Worm (Caenorhabditis elegans) whole organism, L2 larva: ENCODE measurements around the gene F59E12.1.

ENCODE experiments used
- C34F6.9 ChIP-seq: fragments of 150-350 bp; optimal IDR thresholded peaks from 2 replicates; lab custom pipeline; 2014; ENCODE audit warnings: missing biosample characterization, missing genetic modification characterization
- R02D3.7 ChIP-seq: fragments of 150-350 bp; optimal IDR thresholded peaks from 2 replicates; lab custom pipeline; 2014; ENCODE audit warnings: missing biosample characterization, missing genetic modification characterization
- ZK546.5 ChIP-seq: sonication (generic microtip); optimal IDR thresholded peaks from 2 replicates; lab custom pipeline; 2017; ENCODE audit warnings: missing biosample characterization, missing genetic modification characterization
- alr-1 ChIP-seq: fragments of 150-350 bp; optimal IDR thresholded peaks from 2 replicates; lab custom pipeline; 2014; ENCODE audit warnings: missing biosample characterization, missing genetic modification characterization
- aly-2 ChIP-seq: fragments of 150-350 bp; optimal IDR thresholded peaks from 2 replicates; lab custom pipeline; 2014; ENCODE audit warnings: missing biosample characterization, missing genetic modification characterization
- blmp-1 ChIP-seq: sonication (generic microtip); optimal IDR thresholded peaks from 2 replicates; lab custom pipeline; 2017; ENCODE audit warnings: missing genetic modification characterization, mild to moderate bottlenecking, missing compliant biosample characterization, antibody characterized with exemption, moderate library complexity; ENCODE audit not compliant: insufficient read depth
- ceh-16 ChIP-seq: fragments of 150-350 bp; optimal IDR thresholded peaks from 2 replicates; lab custom pipeline; 2014; ENCODE audit warnings: missing biosample characterization, missing genetic modification characterization
- ceh-82 ChIP-seq: fragments of 150-350 bp; optimal IDR thresholded peaks from 2 replicates; lab custom pipeline; 2014; ENCODE audit warnings: missing biosample characterization, missing genetic modification characterization
- dmd-4 ChIP-seq: sonication (generic microtip); optimal IDR thresholded peaks from 2 replicates; lab custom pipeline; 2017; ENCODE audit warnings: missing biosample characterization, missing genetic modification characterization
- egl-27 ChIP-seq: sonication (generic microtip); optimal IDR thresholded peaks from 3 replicates; lab custom pipeline; 2017; ENCODE audit warnings: missing biosample characterization, missing genetic modification reagents, missing genetic modification characterization
- elt-1 ChIP-seq: fragments of 150-350 bp; optimal IDR thresholded peaks from 2 replicates; lab custom pipeline; 2014; ENCODE audit warnings: missing biosample characterization, missing genetic modification characterization
- elt-3 ChIP-seq: sonication (generic microtip); optimal IDR thresholded peaks from 2 replicates; lab custom pipeline; 2017; ENCODE audit warnings: missing biosample characterization, missing genetic modification characterization
- gmeb-1 ChIP-seq: fragments of 150-350 bp; optimal IDR thresholded peaks from 2 replicates; lab custom pipeline; 2014; ENCODE audit warnings: missing biosample characterization, missing genetic modification characterization
- lin-11 ChIP-seq: fragments of 150-350 bp; sonication (generic microtip); optimal IDR thresholded peaks from 2 replicates; lab custom pipeline; 2014; ENCODE audit warnings: missing biosample characterization, missing genetic modification characterization, inconsistent platforms, mixed read lengths
- lsy-2 ChIP-seq, 2 experiments: fragments of 150-350 bp in 1 of 2; sonication (generic microtip) in 1 of 2; optimal IDR thresholded peaks; 2 replicates each; lab custom pipeline; 2014 to 2017; ENCODE audit warnings: missing biosample characterization in 2 of 2, missing genetic modification characterization in 2 of 2
- mab-5 ChIP-seq: fragments of 150-350 bp; optimal IDR thresholded peaks from 2 replicates; lab custom pipeline; 2014; ENCODE audit warnings: missing biosample characterization, missing genetic modification characterization
- mbf-1 ChIP-seq: sonication (generic microtip); optimal IDR thresholded peaks from 2 replicates; lab custom pipeline; 2017; ENCODE audit warnings: missing biosample characterization, missing genetic modification characterization
- mdl-1 ChIP-seq, 2 experiments: fragments of 150-350 bp in 1 of 2; sonication (generic microtip) in 1 of 2; optimal IDR thresholded peaks; 2 replicates each; lab custom pipeline; 2017; ENCODE audit warnings: missing biosample characterization in 2 of 2, missing genetic modification characterization in 2 of 2
- nhr-10 ChIP-seq: sonication (generic microtip); optimal IDR thresholded peaks from 2 replicates; lab custom pipeline; 2017; ENCODE audit warnings: missing biosample characterization, missing genetic modification characterization
- nhr-11 ChIP-seq: fragments of 150-350 bp; optimal IDR thresholded peaks from 2 replicates; lab custom pipeline; 2014; ENCODE audit warnings: missing biosample characterization, missing genetic modification characterization
- nhr-12 ChIP-seq: fragments of 150-350 bp; optimal IDR thresholded peaks from 2 replicates; lab custom pipeline; 2014; ENCODE audit warnings: missing biosample characterization, missing genetic modification characterization
- nhr-23 ChIP-seq: fragments of 150-350 bp; optimal IDR thresholded peaks from 2 replicates; lab custom pipeline; 2014; ENCODE audit warnings: missing biosample characterization, missing genetic modification reagents, missing genetic modification characterization
- nhr-237 ChIP-seq: fragments of 150-350 bp; optimal IDR thresholded peaks from 2 replicates; lab custom pipeline; 2014; ENCODE audit warnings: missing biosample characterization, missing genetic modification characterization
- nhr-25 ChIP-seq: fragments of 150-350 bp; sonication (generic microtip); optimal IDR thresholded peaks from 3 replicates; lab custom pipeline; 2014; ENCODE audit warnings: missing biosample characterization, missing genetic modification characterization
- nhr-6 ChIP-seq: fragments of 150-350 bp; optimal IDR thresholded peaks from 2 replicates; lab custom pipeline; 2014; ENCODE audit warnings: missing biosample characterization, missing genetic modification characterization
- nhr-77 ChIP-seq: fragments of 150-350 bp; optimal IDR thresholded peaks from 2 replicates; lab custom pipeline; 2014; ENCODE audit warnings: missing biosample characterization, missing genetic modification characterization
- peb-1 ChIP-seq: fragments of 150-350 bp; optimal IDR thresholded peaks from 2 replicates; lab custom pipeline; 2014; ENCODE audit warnings: missing biosample characterization, missing genetic modification characterization
- sem-4 ChIP-seq: fragments of 150-350 bp; optimal IDR thresholded peaks from 2 replicates; lab custom pipeline; 2014; ENCODE audit warnings: missing biosample characterization, missing genetic modification reagents, missing genetic modification characterization
- skn-1 ChIP-seq: sonication (generic microtip); optimal IDR thresholded peaks from 2 replicates; lab custom pipeline; 2017; ENCODE audit warnings: missing biosample characterization, missing genetic modification characterization
- sma-3 ChIP-seq: sonication (generic microtip); optimal IDR thresholded peaks from 2 replicates; lab custom pipeline; 2016; ENCODE audit warnings: missing genetic modification reagents, missing genetic modification characterization, missing compliant biosample characterization
- sma-9 ChIP-seq, 2 experiments: fragments of 150-350 bp in 1 of 2; sonication (generic microtip) in 1 of 2; optimal IDR thresholded peaks; 2 replicates each; lab custom pipeline; 2014 to 2016; ENCODE audit warnings: missing genetic modification characterization in 2 of 2, mild to moderate bottlenecking in 1 of 2, missing biosample characterization in 1 of 2, missing compliant biosample characterization in 1 of 2, missing genetic modification reagents in 1 of 2, moderate library complexity in 1 of 2
- unc-39 ChIP-seq: fragments of 150-350 bp; optimal IDR thresholded peaks from 2 replicates; lab custom pipeline; 2014; ENCODE audit warnings: missing biosample characterization, missing genetic modification characterization
- unc-55 ChIP-seq: fragments of 150-350 bp; sonication (generic microtip); optimal IDR thresholded peaks from 3 replicates; lab custom pipeline; 2014; ENCODE audit warnings: missing biosample characterization, missing genetic modification reagents, missing genetic modification characterization
- unc-62 ChIP-seq: fragments of 150-350 bp; optimal IDR thresholded peaks from 2 replicates; lab custom pipeline; 2014; ENCODE audit warnings: missing biosample characterization, missing genetic modification reagents, missing genetic modification characterization
- zag-1 ChIP-seq: fragments of 150-350 bp; optimal IDR thresholded peaks from 2 replicates; lab custom pipeline; 2014; ENCODE audit warnings: missing biosample characterization, missing genetic modification characterization
- ztf-1 ChIP-seq: fragments of 200-800 bp; sonication (Bioruptor generic); conservative IDR thresholded peaks from 2 replicates; pipeline ENCODE4 v1.3.6; 2022; ENCODE audit warnings: missing genetic modification characterization, missing compliant biosample characterization
- ztf-4 ChIP-seq: fragments of 150-350 bp; optimal IDR thresholded peaks from 2 replicates; lab custom pipeline; 2014; ENCODE audit warnings: missing biosample characterization, missing genetic modification characterization

Gene F59E12.1

ce11 chrII:5691216-5691771, 37.0 kb downstream of the F59E12.1 start, which contains the start of the genes ndub-5 and eif-2D:
Gene ndub-5 (minus strand): TSS chrII:5691353.
Gene eif-2D (plus strand): TSS chrII:5691721.
- no peak for TF ChIP-seq peb-1
- no peak for TF ChIP-seq nhr-11 (tag; lab: Kevin White, UChicago)
- peak; percentile 11 for TF ChIP-seq C34F6.9
- TF ChIP-seq nhr-25, result no peak
- no peak for TF ChIP-seq sem-4 (tag; lab: Kevin White, UChicago)
- TF ChIP-seq lsy-2 (tag; optimal IDR thresholded peaks at IDR 0.05; lab: Kevin White, UChicago), result peak in 1 of 2 experiments; percentile 39
- TF ChIP-seq, all 48 proteins: peak for 2

DNA sequence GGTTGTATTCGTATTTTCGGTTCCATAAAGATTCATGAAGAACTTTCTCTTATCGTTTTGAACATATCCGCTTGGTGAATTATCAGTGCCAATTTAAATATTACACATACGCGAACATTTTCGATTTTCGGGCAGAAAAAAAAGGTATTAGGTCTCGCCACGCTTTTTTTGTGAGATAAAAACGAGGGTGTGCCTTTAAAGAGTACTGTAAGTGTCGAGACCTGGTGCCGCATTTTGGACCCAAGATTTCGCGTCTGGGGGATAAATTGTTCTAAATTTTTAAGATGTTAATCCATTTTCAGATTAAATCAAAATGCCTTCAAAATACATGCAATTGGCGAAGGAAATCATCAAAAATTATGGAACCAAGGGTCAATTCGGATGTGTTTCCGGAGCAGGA, 39.6 kb downstream of the F59E12.1 start, which contains the start of gene C25H3.3:
Gene C25H3.3, plus strand, starts transcription at position 301 of the 400 bp plus-strand sequence.
- TF ChIP-seq skn-1 (tag; lab: Kevin White, UChicago), result no peak
- TF ChIP-seq aly-2 (tag; lab: Kevin White, UChicago), result no peak
- no peak for TF ChIP-seq mbf-1 (tag; lab: Kevin White, UChicago)
- no peak for TF ChIP-seq mab-5 (tag; lab: Kevin White, UChicago)
- TF ChIP-seq dmd-4 (tag; lab: Kevin White, UChicago), result no peak
- TF ChIP-seq unc-62 (GFP tag; lab: Kevin White, UChicago), result no peak
- no peak for TF ChIP-seq nhr-237 (tag; lab: Kevin White, UChicago)
- TF ChIP-seq peb-1, result no peak
- TF ChIP-seq nhr-6 (tag; lab: Kevin White, UChicago), result no peak
- TF ChIP-seq lin-11 (tag; lab: Kevin White, UChicago), result no peak
- TF ChIP-seq unc-55 (GFP tag; lab: Kevin White, UChicago), result no peak
- no peak for TF ChIP-seq blmp-1 (tag; lab: Kevin White, UChicago)
- TF ChIP-seq alr-1 (tag; lab: Kevin White, UChicago), result no peak
- no peak for TF ChIP-seq nhr-10 (tag; lab: Kevin White, UChicago)

DNA sequence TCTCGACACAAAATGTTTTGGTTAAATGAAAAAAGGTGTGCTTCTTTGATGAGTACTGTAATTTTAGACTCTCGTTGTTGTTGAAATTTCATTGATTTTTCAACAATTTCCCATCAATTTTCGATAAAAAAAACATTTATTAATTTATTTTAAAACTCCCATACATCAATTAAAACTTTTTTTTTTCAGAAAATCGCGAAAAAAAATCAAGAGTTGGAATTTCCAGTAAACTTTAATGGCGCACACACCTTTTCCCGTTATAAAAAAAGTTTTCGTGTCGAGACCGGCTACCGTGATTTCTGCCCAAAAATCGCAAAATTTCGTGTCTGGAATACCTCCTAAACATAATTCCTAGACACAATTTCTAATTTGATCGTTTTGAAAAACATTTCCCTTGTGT, 40.5 kb downstream of the F59E12.1 start, which contains the start of gene C25H3.14:
Gene C25H3.14, plus strand, starts transcription at position 301 of the 400 bp plus-strand sequence.
- TF ChIP-seq unc-55 (GFP tag; lab: Kevin White, UChicago) (no peak), egl-27 (tag; lab: Kevin White, UChicago) (no peak)

DNA sequence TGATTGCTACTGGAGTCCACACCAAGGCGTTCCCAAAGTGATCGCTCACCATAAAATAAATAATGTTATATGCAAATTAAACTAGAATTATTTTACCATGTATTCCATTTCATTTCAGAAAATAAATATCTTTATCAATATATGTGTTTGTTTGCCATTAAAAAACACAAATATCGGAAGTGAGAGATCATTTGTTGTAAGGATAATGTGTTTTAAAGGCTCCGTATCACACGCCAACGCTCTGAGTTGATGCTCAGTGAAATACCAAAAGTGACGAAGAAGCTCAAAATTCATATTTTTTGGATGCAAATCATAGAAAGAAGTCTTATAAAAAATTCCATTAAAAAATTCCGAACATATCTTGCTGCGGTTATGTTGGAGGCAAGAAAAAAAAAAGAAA, 41.9 kb downstream of the F59E12.1 start:
- no peak for TF ChIP-seq skn-1 (tag; lab: Kevin White, UChicago)
- TF ChIP-seq ztf-4 (tag; lab: Kevin White, UChicago), result no peak
- TF ChIP-seq nhr-77 (tag; lab: Kevin White, UChicago), result no peak
- TF ChIP-seq ceh-16 (tag; lab: Kevin White, UChicago), result no peak
- no peak for TF ChIP-seq ZK546.5
- no peak for TF ChIP-seq lsy-2 (tag; optimal IDR thresholded peaks at IDR 0.05; lab: Kevin White, UChicago)
- no peak for TF ChIP-seq C34F6.9
- no peak for TF ChIP-seq mab-5 (tag; lab: Kevin White, UChicago)
- no peak for TF ChIP-seq nhr-10 (tag; lab: Kevin White, UChicago)
- no peak for TF ChIP-seq peb-1
- no peak for TF ChIP-seq nhr-25
- TF ChIP-seq unc-62 (GFP tag; lab: Kevin White, UChicago), result no peak
- no peak for TF ChIP-seq lin-11 (tag; lab: Kevin White, UChicago)

DNA sequence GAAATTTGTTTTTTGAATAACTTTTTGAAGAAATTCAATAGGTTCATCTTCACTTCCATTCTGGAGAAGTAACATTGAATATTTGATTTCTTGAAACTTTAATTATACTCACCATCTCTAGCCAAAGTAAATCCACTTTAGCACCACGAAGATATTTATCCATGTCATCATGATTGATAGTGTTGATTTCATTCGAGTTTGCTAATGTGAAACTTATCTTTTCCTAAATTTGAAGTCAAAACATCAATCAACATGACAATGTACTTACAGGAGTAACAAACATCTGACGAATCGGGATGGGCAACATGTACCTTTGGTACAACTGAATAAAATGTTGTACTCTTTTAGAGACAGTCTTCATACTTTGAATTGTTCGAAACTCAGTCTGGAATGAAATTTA, 43.0 kb downstream of the F59E12.1 start:
- no peak for TF ChIP-seq sma-9 (GFP tag; optimal IDR thresholded peaks at IDR 0.05; lab: Kevin White, UChicago)
- no peak for TF ChIP-seq sma-9 (tag; optimal IDR thresholded peaks at IDR 0.05; lab: Kevin White, UChicago)
- no peak for TF ChIP-seq nhr-10 (tag; lab: Kevin White, UChicago)
- no peak for TF ChIP-seq peb-1
- no peak for TF ChIP-seq nhr-237 (tag; lab: Kevin White, UChicago)
- TF ChIP-seq aly-2 (tag; lab: Kevin White, UChicago), result no peak

DNA sequence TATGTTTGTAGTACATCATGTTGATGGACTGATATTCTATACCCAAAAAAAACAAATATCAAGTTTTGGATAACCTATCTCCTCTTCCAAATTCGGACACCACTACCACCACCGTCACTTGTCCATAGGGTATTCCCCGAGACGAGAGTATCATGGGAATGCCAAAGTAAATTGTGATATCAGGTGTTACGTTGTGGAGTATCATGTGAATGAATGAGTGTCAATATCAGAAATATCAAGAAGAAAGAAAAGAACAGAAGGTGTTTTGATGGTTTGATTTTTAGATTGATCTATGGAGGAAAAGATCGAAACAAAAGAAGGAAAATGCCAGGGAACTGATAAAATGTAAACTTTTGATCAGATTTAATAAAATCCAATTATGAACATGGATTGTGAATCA, 43.9 kb downstream of the F59E12.1 start:
- no peak for TF ChIP-seq nhr-6 (tag; lab: Kevin White, UChicago)
- no peak for TF ChIP-seq unc-55 (GFP tag; lab: Kevin White, UChicago)
- no peak for TF ChIP-seq unc-39 (tag; lab: Kevin White, UChicago)
- no peak for TF ChIP-seq nhr-237 (tag; lab: Kevin White, UChicago)
- TF ChIP-seq lin-11 (tag; lab: Kevin White, UChicago), result no peak
- TF ChIP-seq ceh-16 (tag; lab: Kevin White, UChicago), result no peak
- TF ChIP-seq mab-5 (tag; lab: Kevin White, UChicago), result no peak
- no peak for TF ChIP-seq R02D3.7 (tag; lab: Kevin White, UChicago)
- TF ChIP-seq sma-9 (GFP tag; optimal IDR thresholded peaks at IDR 0.05; lab: Kevin White, UChicago), result peak; percentile 80
- TF ChIP-seq sma-9 (tag; optimal IDR thresholded peaks at IDR 0.05; lab: Kevin White, UChicago), result no peak
- TF ChIP-seq sma-3 (GFP tag; lab: Kevin White, UChicago), result peak; percentile 27
- no peak for TF ChIP-seq nhr-77 (tag; lab: Kevin White, UChicago)
- TF ChIP-seq nhr-12 (tag; lab: Kevin White, UChicago), result no peak
- no peak for TF ChIP-seq skn-1 (tag; lab: Kevin White, UChicago)
- TF ChIP-seq egl-27 (tag; lab: Kevin White, UChicago), result no peak
- TF ChIP-seq zag-1 (tag; lab: Kevin White, UChicago), result no peak
- TF ChIP-seq elt-3 (tag; lab: Kevin White, UChicago), result no peak
- no peak for TF ChIP-seq ZK546.5
- peak; percentile 60 for TF ChIP-seq gmeb-1 (tag; lab: Kevin White, UChicago)
- TF ChIP-seq ztf-1, result no peak
- TF ChIP-seq elt-1, result no peak
- TF ChIP-seq ceh-82, result no peak
- TF ChIP-seq nhr-11 (tag; lab: Kevin White, UChicago), result no peak
- TF ChIP-seq alr-1 (tag; lab: Kevin White, UChicago), result no peak
- TF ChIP-seq nhr-23, result no peak
- no peak for TF ChIP-seq mdl-1 (tag; optimal IDR thresholded peaks at IDR 0.05; lab: Kevin White, UChicago)
- TF ChIP-seq ztf-4 (tag; lab: Kevin White, UChicago), result peak; percentile 34
- no peak for TF ChIP-seq nhr-10 (tag; lab: Kevin White, UChicago)
